Fruit fly (Drosophila melanogaster) whole organism, embryonic: ENCODE results near the gene ssp3.
A peak's percentile ranks its signal among the peaks of the same experiment; 100 is the strongest.

Experiments used
- Atf3 ChIP-seq: fragments of 200-800 bp; sonication (Bioruptor generic); optimal IDR thresholded peaks from 3 replicates; lab custom pipeline; 2016; ENCODE audit warnings: missing biosample characterization, missing genetic modification characterization
- BtbVII ChIP-seq: fragments of 200-800 bp; sonication (Bioruptor generic); optimal IDR thresholded peaks from 3 replicates; lab custom pipeline; 2017; ENCODE audit warnings: missing biosample characterization, mild to moderate bottlenecking, missing genetic modification characterization
- Bteb2 ChIP-seq: fragments of 200-800 bp; sonication (Bioruptor generic); optimal IDR thresholded peaks from 2 replicates; lab custom pipeline; 2016; ENCODE audit warnings: missing biosample characterization, missing genetic modification characterization
- CG10147 ChIP-seq: fragments of 200-800 bp; sonication (Bioruptor generic); optimal IDR thresholded peaks from 2 replicates; lab custom pipeline; 2019; ENCODE audit warnings: missing biosample characterization, mild to moderate bottlenecking, missing genetic modification characterization, moderate library complexity
- CG10565 ChIP-seq: fragments of 200-800 bp; sonication (Bioruptor generic); optimal IDR thresholded peaks from 3 replicates; lab custom pipeline; 2016; ENCODE audit warnings: missing biosample characterization, mild to moderate bottlenecking, missing genetic modification characterization
- CG11456 ChIP-seq: fragments of 200-800 bp; sonication (Bioruptor generic); IDR thresholded peaks from 3 replicates; pipeline ENCODE4 v1.3.6; 2022; ENCODE audit warnings: missing biosample characterization, missing genetic modification characterization
- CG13287 ChIP-seq: fragments of 200-800 bp; sonication (Bioruptor generic); IDR thresholded peaks from 2 replicates; pipeline ENCODE4 v1.3.6; 2022; ENCODE audit warnings: missing biosample characterization, missing genetic modification characterization; ENCODE audit not compliant: partially characterized antibody
- CG16779 ChIP-seq: fragments of 200-800 bp; sonication (Bioruptor generic); IDR thresholded peaks from 2 replicates; pipeline ENCODE4 v1.3.6; 2022; ENCODE audit warnings: missing biosample characterization, missing genetic modification characterization
- CG18476 ChIP-seq: fragments of 200-800 bp; sonication (Bioruptor generic); optimal IDR thresholded peaks from 2 replicates; lab custom pipeline; 2016; ENCODE audit warnings: missing biosample characterization, mild to moderate bottlenecking, missing genetic modification characterization
- CG18764 ChIP-seq: fragments of 200-800 bp; sonication (Bioruptor generic); optimal IDR thresholded peaks from 3 replicates; lab custom pipeline; 2016; ENCODE audit warnings: missing biosample characterization, missing genetic modification characterization
- CG2199 ChIP-seq: fragments of 200-800 bp; sonication (Bioruptor generic); IDR thresholded peaks from 3 replicates; pipeline ENCODE4 v1.3.6; 2022; ENCODE audit warnings: missing biosample characterization, missing genetic modification characterization
- CG3163 ChIP-seq: fragments of 200-800 bp; sonication (Bioruptor generic); optimal IDR thresholded peaks from 3 replicates; lab custom pipeline; 2016; ENCODE audit warnings: missing biosample characterization, missing genetic modification characterization
- CG33557 ChIP-seq: fragments of 200-800 bp; sonication (Bioruptor generic); optimal IDR thresholded peaks from 2 replicates; lab custom pipeline; 2019; ENCODE audit warnings: missing biosample characterization, mild to moderate bottlenecking, missing genetic modification characterization, moderate library complexity
- CG4360 ChIP-seq: fragments of 200-800 bp; sonication (Bioruptor generic); IDR thresholded peaks from 2 replicates; pipeline ENCODE4 v1.3.6; 2022; ENCODE audit warnings: missing biosample characterization, missing genetic modification characterization
- CG6765 ChIP-seq: fragments of 200-800 bp; sonication (Bioruptor generic); optimal IDR thresholded peaks from 3 replicates; lab custom pipeline; 2017; ENCODE audit warnings: missing biosample characterization, mild to moderate bottlenecking, missing genetic modification characterization
- CG6813 ChIP-seq: fragments of 200-800 bp; sonication (Bioruptor generic); optimal IDR thresholded peaks from 2 replicates; lab custom pipeline; 2017; ENCODE audit warnings: missing biosample characterization, missing genetic modification characterization, mild to moderate bottlenecking, moderate library complexity, missing genetic modification reagents
- CG7745 ChIP-seq: fragments of 200-800 bp; sonication (Bioruptor generic); optimal IDR thresholded peaks from 2 replicates; lab custom pipeline; 2018; ENCODE audit warnings: missing biosample characterization, mild to moderate bottlenecking, missing genetic modification characterization, moderate library complexity
- CG8944 ChIP-seq: fragments of 200-800 bp; sonication (Bioruptor generic); optimal IDR thresholded peaks from 3 replicates; lab custom pipeline; 2016; ENCODE audit warnings: missing biosample characterization, missing genetic modification characterization
- CHES-1-like ChIP-seq: fragments of 200-800 bp; sonication (Bioruptor generic); optimal IDR thresholded peaks from 2 replicates; lab custom pipeline; 2016; ENCODE audit warnings: missing biosample characterization, missing genetic modification characterization
- D19B ChIP-seq: fragments of 200-800 bp; sonication (Bioruptor generic); optimal IDR thresholded peaks from 2 replicates; lab custom pipeline; 2017; ENCODE audit warnings: missing biosample characterization, mild to moderate bottlenecking, missing genetic modification characterization
- Gsc ChIP-seq: fragments of 200-800 bp; sonication (Bioruptor generic); IDR thresholded peaks from 2 replicates; pipeline ENCODE4 v1.3.6; 2022; ENCODE audit warnings: missing biosample characterization, missing genetic modification characterization
- Meics ChIP-seq: fragments of 200-800 bp; sonication (Bioruptor generic); optimal IDR thresholded peaks from 2 replicates; lab custom pipeline; 2017; ENCODE audit warnings: missing biosample characterization, mild to moderate bottlenecking, missing genetic modification characterization
- NC2α ChIP-seq: fragments of 200-800 bp; sonication (Bioruptor generic); optimal IDR thresholded peaks from 2 replicates; lab custom pipeline; 2016; ENCODE audit warnings: missing biosample characterization, missing genetic modification characterization
- Neu2 ChIP-seq: fragments of 200-800 bp; sonication (Bioruptor generic); optimal IDR thresholded peaks from 3 replicates; lab custom pipeline; 2016; ENCODE audit warnings: missing biosample characterization, missing genetic modification characterization, borderline replicate concordance
- Optix ChIP-seq: fragments of 200-800 bp; sonication (Bioruptor generic); IDR thresholded peaks from 3 replicates; pipeline ENCODE4 v1.3.6; 2022; ENCODE audit warnings: missing biosample characterization, missing genetic modification characterization
- Sox102F ChIP-seq: fragments of 200-800 bp; sonication (Bioruptor generic); optimal IDR thresholded peaks from 2 replicates; lab custom pipeline; 2018; ENCODE audit warnings: missing biosample characterization, mild to moderate bottlenecking, missing genetic modification characterization, moderate library complexity
- Usf ChIP-seq: fragments of 200-800 bp; sonication (Bioruptor generic); optimal IDR thresholded peaks from 2 replicates; lab custom pipeline; 2017; ENCODE audit warnings: missing genotype, missing biosample characterization, missing genetic modification characterization
- ap ChIP-seq: fragments of 200-800 bp; sonication (Bioruptor generic); IDR thresholded peaks from 2 replicates; pipeline ENCODE4 v1.3.6; 2022; ENCODE audit warnings: missing biosample characterization, missing genetic modification characterization
- bigmax ChIP-seq: fragments of 200-800 bp; sonication (Bioruptor generic); optimal IDR thresholded peaks from 2 replicates; lab custom pipeline; 2018; ENCODE audit warnings: missing biosample characterization, mild to moderate bottlenecking, missing genetic modification characterization
- cato ChIP-seq: fragments of 200-800 bp; sonication (Bioruptor generic); optimal IDR thresholded peaks from 2 replicates; lab custom pipeline; 2016; ENCODE audit warnings: missing biosample characterization, missing genetic modification characterization, borderline replicate concordance
- dati ChIP-seq: fragments of 200-800 bp; sonication (Bioruptor generic); IDR thresholded peaks from 2 replicates; pipeline ENCODE4 v1.3.6; 2022; ENCODE audit warnings: missing biosample characterization, missing genetic modification characterization
- esg ChIP-seq: fragments of 200-800 bp; sonication (Bioruptor generic); conservative IDR thresholded peaks from 2 replicates; pipeline ENCODE4 v1.3.6; 2022; ENCODE audit warnings: missing biosample characterization, missing genetic modification characterization
- fd102C ChIP-seq: fragments of 200-800 bp; sonication (Bioruptor generic); optimal IDR thresholded peaks from 2 replicates; lab custom pipeline; 2018; ENCODE audit warnings: missing biosample characterization, mild to moderate bottlenecking, missing genetic modification characterization, moderate library complexity
- fu2 ChIP-seq: fragments of 200-800 bp; sonication (Bioruptor generic); optimal IDR thresholded peaks from 2 replicates; lab custom pipeline; 2016; ENCODE audit warnings: missing biosample characterization, missing genetic modification characterization
- hkb ChIP-seq, 2 experiments: fragments of 200-800 bp in 1 of 2; fragments of >200 bp in 1 of 2; sonication (Bioruptor generic) in 1 of 2; IDR thresholded peaks in 1 of 2; optimal IDR thresholded peaks in 1 of 2; 2 replicates each; pipeline versions ENCODE4 v1.3.6 to Lab custom; 2017 to 2022; ENCODE audit warnings: missing biosample characterization in 1 of 2, missing genetic modification characterization in 1 of 2
- ind ChIP-seq: fragments of 200-800 bp; sonication (Bioruptor generic); optimal IDR thresholded peaks from 3 replicates; lab custom pipeline; 2016; ENCODE audit warnings: missing biosample characterization, missing genetic modification characterization
- lilli ChIP-seq: fragments of 200-800 bp; sonication (Bioruptor generic); optimal IDR thresholded peaks from 3 replicates; lab custom pipeline; 2016; ENCODE audit warnings: missing biosample characterization, missing genetic modification characterization
- mld ChIP-seq: fragments of 200-800 bp; sonication (Bioruptor generic); IDR thresholded peaks from 3 replicates; pipeline ENCODE4 v1.3.6; 2022; ENCODE audit warnings: missing biosample characterization, missing genetic modification characterization; ENCODE audit not compliant: partially characterized antibody
- nom ChIP-seq: fragments of 200-800 bp; sonication (Bioruptor generic); optimal IDR thresholded peaks from 2 replicates; lab custom pipeline; 2017; ENCODE audit warnings: missing biosample characterization, missing genetic modification characterization, mild to moderate bottlenecking, moderate library complexity, missing genetic modification reagents
- psq ChIP-seq: fragments of 200-800 bp; sonication (Bioruptor generic); optimal IDR thresholded peaks from 2 replicates; lab custom pipeline; 2017; ENCODE audit warnings: missing biosample characterization, missing genetic modification characterization
- run ChIP-seq: fragments of 200-800 bp; sonication (Bioruptor generic); optimal IDR thresholded peaks from 3 replicates; lab custom pipeline; 2018; ENCODE audit warnings: missing biosample characterization, mild to moderate bottlenecking, missing genetic modification characterization
- salm ChIP-seq: fragments of 200-800 bp; sonication (Bioruptor generic); optimal IDR thresholded peaks from 2 replicates; lab custom pipeline; 2018; ENCODE audit warnings: missing biosample characterization, mild to moderate bottlenecking, missing genetic modification characterization
- sim ChIP-seq: fragments of 200-800 bp; sonication (Bioruptor generic); IDR thresholded peaks from 2 replicates; pipeline ENCODE4 v1.3.6; 2022; ENCODE audit warnings: missing biosample characterization, missing genetic modification characterization
- slp2 ChIP-seq: fragments of 200-800 bp; sonication (Bioruptor generic); optimal IDR thresholded peaks from 2 replicates; lab custom pipeline; 2016; ENCODE audit warnings: missing biosample characterization, missing genetic modification characterization
- ssp ChIP-seq: fragments of 200-800 bp; sonication (Bioruptor generic); IDR thresholded peaks from 2 replicates; pipeline ENCODE4 v1.3.6; 2022; ENCODE audit warnings: missing biosample characterization, missing genetic modification characterization
- stwl ChIP-seq: fragments of 200-800 bp; sonication (Bioruptor generic); optimal IDR thresholded peaks from 3 replicates; lab custom pipeline; 2018; ENCODE audit warnings: missing biosample characterization, mild to moderate bottlenecking, missing genetic modification characterization, moderate library complexity
- tap ChIP-seq: fragments of 200-800 bp; optimal IDR thresholded peaks from 3 replicates; lab custom pipeline; 2019; ENCODE audit warnings: missing biosample characterization, mild to moderate bottlenecking, missing genetic modification characterization, moderate library complexity
- tll ChIP-seq, 2 experiments: fragments of 200-800 bp in 1 of 2; fragments of >200 bp in 1 of 2; sonication (Bioruptor generic) in 1 of 2; optimal IDR thresholded peaks; 2 replicates each; lab custom pipeline; 2017 to 2019; ENCODE audit warnings: missing biosample characterization in 2 of 2, missing genetic modification characterization in 2 of 2, mild to moderate bottlenecking in 1 of 2, moderate library complexity in 1 of 2
- unpg ChIP-seq: fragments of 200-800 bp; sonication (Bioruptor generic); optimal IDR thresholded peaks from 3 replicates; lab custom pipeline; 2018; ENCODE audit warnings: missing biosample characterization, mild to moderate bottlenecking, missing genetic modification characterization, moderate library complexity
- wdn ChIP-seq: fragments of 200-800 bp; sonication (Bioruptor generic); IDR thresholded peaks from 2 replicates; pipeline ENCODE4 v1.3.6; 2022; ENCODE audit warnings: missing biosample characterization, missing genetic modification characterization

The ssp3 gene

DNA sequence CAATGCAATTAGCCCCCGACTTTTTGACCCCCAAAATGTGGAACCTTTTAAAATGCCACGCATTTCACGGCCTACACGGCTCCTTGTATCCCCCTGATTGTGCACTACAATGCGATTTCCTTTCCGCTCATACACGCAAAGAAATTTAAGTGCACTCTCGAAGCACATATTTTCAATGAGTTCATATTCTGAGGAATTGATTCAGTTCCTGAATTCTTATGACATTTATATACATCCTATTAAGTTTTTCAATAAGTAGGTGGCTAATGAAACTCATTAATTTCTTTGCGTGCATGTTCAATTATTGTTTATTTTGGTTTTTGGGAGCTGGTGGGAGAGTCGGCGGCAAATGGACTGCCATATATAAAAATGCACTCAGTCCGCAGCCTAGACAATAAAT, 44.5 kb downstream of the ssp3 start (continued):
- TF ChIP-seq ap (GFP tag; lab: Robert Waterston, UW) = 0 out of 2 replicates have a peak, but pooled peaks have one; percentile 26
- TF ChIP-seq unpg (GFP tag; lab: Kevin White, UChicago) = peak; percentile 81
- TF ChIP-seq CG18476 (GFP tag; lab: Kevin White, UChicago) = peak; percentile 32
- TF ChIP-seq Sox102F (GFP tag; lab: Kevin White, UChicago) = peak; percentile 85
- peak; percentile 41 for TF ChIP-seq esg (GFP tag; lab: Robert Waterston, UW)
- peak; percentile 49 for TF ChIP-seq CG6813
- TF ChIP-seq CHES-1-like (GFP tag; lab: Kevin White, UChicago) = peak; percentile 3
- TF ChIP-seq salm = peak; percentile 47
- peak; percentile 7 for TF ChIP-seq CG10565 (GFP tag; lab: Kevin White, UChicago)
- TF ChIP-seq Neu2 (GFP tag; lab: Kevin White, UChicago) = no peak
- TF ChIP-seq CG11456 (GFP tag; lab: Robert Waterston, UW) = no peak
- TF ChIP-seq sim (GFP tag; lab: Robert Waterston, UW) = peak; percentile 52; the same call in 1 of the 2 replicates
- TF ChIP-seq Meics = no peak
- peak; percentile 25 for TF ChIP-seq stwl (tag; lab: Kevin White, UChicago)
- TF ChIP-seq slp2 (GFP tag; lab: Kevin White, UChicago) = peak; percentile 80
- peak; percentile 62; the same call in 2 of the 3 replicates for TF ChIP-seq Optix
- no peak for TF ChIP-seq CG16779 (GFP tag; lab: Robert Waterston, UW)
- TF ChIP-seq lilli (GFP tag; lab: Kevin White, UChicago) = peak; percentile 35
- no peak for TF ChIP-seq tll (GFP tag; optimal IDR thresholded peaks at IDR 0.05; lab: Kevin White, UChicago)
- TF ChIP-seq psq (GFP tag; lab: Kevin White, UChicago) = no peak
- peak; percentile 64 for TF ChIP-seq Atf3 (GFP tag; lab: Kevin White, UChicago)
- TF ChIP-seq BtbVII (GFP tag; lab: Kevin White, UChicago) = no peak
- peak; percentile 67 for TF ChIP-seq CG8944 (GFP tag; lab: Kevin White, UChicago)
- no peak for TF ChIP-seq CG3163 (GFP tag; lab: Kevin White, UChicago)
- no peak for TF ChIP-seq fu2 (GFP tag; lab: Kevin White, UChicago)
- TF ChIP-seq CG2199 (GFP tag; lab: Robert Waterston, UW) = no peak
- TF ChIP-seq CG7745 = peak; percentile 0
- TF ChIP-seq Usf = peak; percentile 34
- no peak for TF ChIP-seq hkb (optimal IDR thresholded peaks at IDR 0.05; lab: Kevin White, UChicago)
- peak; percentile 36; the same call in 1 of the 2 replicates for TF ChIP-seq hkb (GFP tag; IDR thresholded peaks at IDR 0.05; lab: Robert Waterston, UW)
- TF ChIP-seq nom (GFP tag; lab: Kevin White, UChicago) = no peak
- TF ChIP-seq D19B (GFP tag; lab: Kevin White, UChicago) = no peak
- no peak for TF ChIP-seq Bteb2 (GFP tag; lab: Kevin White, UChicago)
- no peak for TF ChIP-seq bigmax (GFP tag; lab: Kevin White, UChicago)
- no peak for TF ChIP-seq fd102C
- TF ChIP-seq dati (GFP tag; lab: Robert Waterston, UW) = no peak
- peak; percentile 55 for TF ChIP-seq tap
- no peak for TF ChIP-seq mld (GFP tag; lab: Robert Waterston, UW)
- no peak for TF ChIP-seq CG10147 (GFP tag; lab: Kevin White, UChicago)
- no peak for TF ChIP-seq run
- TF ChIP-seq CG18764 (GFP tag; lab: Kevin White, UChicago) = peak; percentile 60
- TF ChIP-seq ind (GFP tag; lab: Kevin White, UChicago) = peak; percentile 54
- TF ChIP-seq ssp (GFP tag; lab: Robert Waterston, UW) = peak; percentile 53
- peak; percentile 13 for TF ChIP-seq cato (GFP tag; lab: Kevin White, UChicago)
- 0 out of 2 replicates have a peak, but pooled peaks have one; percentile 19 for TF ChIP-seq CG4360 (GFP tag; lab: Robert Waterston, UW)
- no peak for TF ChIP-seq NC2α (GFP tag; lab: Kevin White, UChicago)
- TF ChIP-seq Gsc (GFP tag; lab: Robert Waterston, UW) = peak; percentile 45; the same call in 1 of the 2 replicates
- no peak for TF ChIP-seq wdn (GFP tag; lab: Robert Waterston, UW)
- peak; percentile 76 for TF ChIP-seq CG33557
- TF ChIP-seq CG6765 (GFP tag; lab: Kevin White, UChicago) = no peak
- TF ChIP-seq CG13287 = no peak
